Worm (Caenorhabditis elegans) whole organism, young adult: ENCODE data around the gene T28H10.2.

ENCODE experiments used
- B0035.1 ChIP-seq: sonication (generic microtip); optimal IDR thresholded peaks from 2 replicates; lab custom pipeline; 2016; ENCODE audit warnings: missing genetic modification characterization, mild to moderate bottlenecking, missing compliant biosample characterization, missing genotype, missing genetic modification reagents
- F37B4.10 ChIP-seq: fragments of 200-800 bp; sonication (Bioruptor generic); IDR thresholded peaks from 2 replicates; pipeline ENCODE4 v1.3.6; 2022; ENCODE audit warnings: missing genetic modification characterization, missing compliant biosample characterization
- F49E8.2 ChIP-seq: sonication (generic microtip); optimal IDR thresholded peaks from 3 replicates; lab custom pipeline; 2017; ENCODE audit warnings: missing genetic modification characterization, mild to moderate bottlenecking, missing compliant biosample characterization, antibody characterized with exemption, moderate library complexity; ENCODE audit not compliant: insufficient read depth
- K12H6.12 ChIP-seq: fragments of 200-800 bp; sonication (Bioruptor generic); optimal IDR thresholded peaks from 2 replicates; lab custom pipeline; 2018; ENCODE audit warnings: mild to moderate bottlenecking, missing genetic modification characterization, missing compliant biosample characterization
- T07F8.4 ChIP-seq: sonication (generic microtip); optimal IDR thresholded peaks from 2 replicates; lab custom pipeline; 2016; ENCODE audit warnings: mild to moderate bottlenecking, missing genetic modification characterization, moderate library complexity, missing compliant biosample characterization
- Y53F4B.3 ChIP-seq: fragments of 200-800 bp; sonication (Bioruptor generic); IDR thresholded peaks from 2 replicates; pipeline ENCODE4 v1.3.6; 2022; ENCODE audit warnings: missing genetic modification reagents, missing genetic modification characterization, missing compliant biosample characterization
- Y53G8AR.9 ChIP-seq: fragments of 200-800 bp; sonication (Bioruptor generic); conservative IDR thresholded peaks from 2 replicates; pipeline ENCODE4 v1.3.6; 2022; ENCODE audit warnings: missing genetic modification reagents, missing genetic modification characterization, missing compliant biosample characterization
- Y56A3A.18 ChIP-seq: fragments of 200-800 bp; sonication (Bioruptor generic); IDR thresholded peaks from 2 replicates; pipeline ENCODE4 v1.3.6; 2022; ENCODE audit warnings: missing genetic modification reagents, missing genetic modification characterization, missing compliant biosample characterization
- Y67H2A.10 ChIP-seq: fragments of 200-800 bp; sonication (Bioruptor generic); conservative IDR thresholded peaks from 2 replicates; pipeline ENCODE4 v1.3.6; 2022; ENCODE audit warnings: missing genetic modification reagents, missing genetic modification characterization, missing compliant biosample characterization
- Y79H2A.3 ChIP-seq: fragments of 200-800 bp; sonication (Bioruptor generic); conservative IDR thresholded peaks from 2 replicates; pipeline ENCODE4 v1.3.6; 2022; ENCODE audit warnings: missing genetic modification reagents, missing genetic modification characterization, missing compliant biosample characterization
- atf-7 ChIP-seq: sonication (generic microtip); optimal IDR thresholded peaks from 2 replicates; lab custom pipeline; 2017; ENCODE audit warnings: mild to moderate bottlenecking, missing genetic modification characterization, missing compliant biosample characterization
- attf-6 ChIP-seq: fragments of 200-800 bp; sonication (Bioruptor generic); IDR thresholded peaks from 2 replicates; pipeline ENCODE4 v1.3.6; 2022; ENCODE audit warnings: missing genetic modification reagents, missing genetic modification characterization, missing compliant biosample characterization
- bed-1 ChIP-seq: fragments of 200-800 bp; sonication (Bioruptor generic); IDR thresholded peaks from 2 replicates; pipeline ENCODE4 v1.3.6; 2022; ENCODE audit warnings: missing genetic modification reagents, missing genetic modification characterization, missing compliant biosample characterization
- cebp-1 ChIP-seq, 2 experiments: fragments of 200-800 bp in 1 of 2; sonication (Bioruptor generic) in 1 of 2; sonication (generic microtip) in 1 of 2; IDR thresholded peaks in 1 of 2; optimal IDR thresholded peaks in 1 of 2; 2 replicates each; pipeline versions ENCODE4 v1.3.6 to Lab custom; 2017 to 2022; ENCODE audit warnings: missing compliant biosample characterization in 2 of 2, missing genetic modification characterization in 2 of 2, mild to moderate bottlenecking in 1 of 2, missing genetic modification reagents in 1 of 2, moderate library complexity in 1 of 2
- ceh-100 ChIP-seq: fragments of 200-800 bp; sonication (Bioruptor generic); IDR thresholded peaks from 2 replicates; pipeline ENCODE4 v1.3.6; 2022; ENCODE audit warnings: missing genetic modification reagents, missing genetic modification characterization, missing compliant biosample characterization
- ceh-91 ChIP-seq: fragments of 200-800 bp; sonication (Bioruptor generic); IDR thresholded peaks from 2 replicates; pipeline ENCODE4 v1.3.6; 2022; ENCODE audit warnings: missing genetic modification reagents, missing genetic modification characterization, missing compliant biosample characterization
- chd-7 ChIP-seq: sonication (generic microtip); optimal IDR thresholded peaks from 2 replicates; lab custom pipeline; 2016; ENCODE audit warnings: mild to moderate bottlenecking, missing genetic modification characterization, moderate library complexity, missing compliant biosample characterization
- dox-1 ChIP-seq: fragments of 200-800 bp; sonication (Bioruptor generic); IDR thresholded peaks from 2 replicates; pipeline ENCODE4 v1.3.6; 2022; ENCODE audit warnings: missing genetic modification reagents, missing genetic modification characterization, missing compliant biosample characterization
- dpff-1 ChIP-seq: sonication (generic microtip); optimal IDR thresholded peaks from 2 replicates; lab custom pipeline; 2017; ENCODE audit warnings: mild to moderate bottlenecking, missing genetic modification characterization, missing compliant biosample characterization
- hlh-12 ChIP-seq: sonication (generic microtip); optimal IDR thresholded peaks from 2 replicates; lab custom pipeline; 2016; ENCODE audit warnings: missing genetic modification characterization, missing compliant biosample characterization
- hlh-26 ChIP-seq: fragments of 200-800 bp; sonication (Bioruptor generic); conservative IDR thresholded peaks from 2 replicates; pipeline ENCODE4 v1.3.6; 2022; ENCODE audit warnings: missing genetic modification reagents, missing genetic modification characterization, missing compliant biosample characterization
- hmg-20 ChIP-seq: fragments of 200-800 bp; sonication (Bioruptor generic); IDR thresholded peaks from 2 replicates; pipeline ENCODE4 v1.3.6; 2022; ENCODE audit warnings: missing genetic modification reagents, missing genetic modification characterization, missing compliant biosample characterization
- hrde-1 ChIP-seq: sonication (generic microtip); optimal IDR thresholded peaks from 2 replicates; lab custom pipeline; 2016; ENCODE audit warnings: missing genetic modification characterization, mild to moderate bottlenecking, missing compliant biosample characterization, moderate library complexity, missing genotype, missing genetic modification reagents, borderline replicate concordance
- hsf-1 ChIP-seq: fragments of 200-800 bp; sonication (Bioruptor generic); IDR thresholded peaks from 2 replicates; pipeline ENCODE4 v1.3.6; 2022; ENCODE audit warnings: missing genetic modification reagents, missing genetic modification characterization, missing compliant biosample characterization
- lag-1 ChIP-seq: fragments of 200-800 bp; sonication (Bioruptor generic); IDR thresholded peaks from 2 replicates; pipeline ENCODE4 v1.3.6; 2022; ENCODE audit warnings: missing genetic modification reagents, missing genetic modification characterization, missing compliant biosample characterization
- let-607 ChIP-seq, 2 experiments: fragments of 200-800 bp in 1 of 2; sonication (Bioruptor generic) in 1 of 2; sonication (generic microtip) in 1 of 2; optimal IDR thresholded peaks; 2 replicates each; lab custom pipeline; 2016 to 2018; ENCODE audit warnings: mild to moderate bottlenecking in 2 of 2, missing compliant biosample characterization in 2 of 2, missing genetic modification characterization in 2 of 2, moderate library complexity in 2 of 2, missing genotype in 1 of 2
- lsl-1 ChIP-seq: fragments of 200-800 bp; sonication (Bioruptor generic); optimal IDR thresholded peaks from 2 replicates; lab custom pipeline; 2018; ENCODE audit warnings: mild to moderate bottlenecking, missing genetic modification characterization, moderate library complexity, missing compliant biosample characterization
- madf-6 ChIP-seq: fragments of 200-800 bp; sonication (Bioruptor generic); IDR thresholded peaks from 2 replicates; pipeline ENCODE4 v1.3.6; 2022; ENCODE audit warnings: missing genetic modification reagents, missing genetic modification characterization, missing compliant biosample characterization
- mes-4 ChIP-seq: sonication (generic microtip); optimal IDR thresholded peaks from 2 replicates; lab custom pipeline; 2016; ENCODE audit warnings: missing genotype, missing genetic modification characterization, missing compliant biosample characterization
- nfyb-1 ChIP-seq: fragments of 200-800 bp; sonication (Bioruptor generic); IDR thresholded peaks from 2 replicates; pipeline ENCODE4 v1.3.6; 2022; ENCODE audit warnings: missing genetic modification reagents, missing genetic modification characterization, missing compliant biosample characterization
- nhr-27 ChIP-seq: fragments of 200-800 bp; sonication (Bioruptor generic); optimal IDR thresholded peaks from 2 replicates; lab custom pipeline; 2018; ENCODE audit warnings: mild to moderate bottlenecking, missing genetic modification characterization, moderate library complexity, missing compliant biosample characterization
- nhr-80 ChIP-seq: sonication (generic microtip); optimal IDR thresholded peaks from 2 replicates; lab custom pipeline; 2016; ENCODE audit warnings: missing genetic modification characterization, missing compliant biosample characterization
- rpc-1 ChIP-seq, 2 experiments: fragments of 150-350 bp in 1 of 2; sonication (generic microtip) in 1 of 2; optimal IDR thresholded peaks; 2 replicates each; lab custom pipeline; 2014 to 2018; ENCODE audit warnings: missing biosample characterization in 1 of 2, missing genetic modification characterization in 1 of 2, missing genetic modification reagents in 1 of 2, missing genotype in 1 of 2
- snpc-3.4 ChIP-seq: sonication (generic microtip); optimal IDR thresholded peaks from 2 replicates; lab custom pipeline; 2017; ENCODE audit warnings: missing genetic modification characterization, mild to moderate bottlenecking, missing compliant biosample characterization, antibody characterized with exemption, moderate library complexity, missing genotype, missing genetic modification reagents
- snpc-4 ChIP-seq, 5 experiments: fragments of 150-350 bp in 1 of 5; sonication (generic microtip) in 4 of 5; optimal IDR thresholded peaks; 2 replicates each; lab custom pipeline; 2014 to 2018; ENCODE audit warnings: missing genetic modification characterization in 5 of 5, missing biosample characterization in 3 of 5, antibody characterized with exemption in 2 of 5, mild to moderate bottlenecking in 2 of 5, missing compliant biosample characterization in 2 of 5, missing genotype in 2 of 5, moderate library complexity in 2 of 5, missing genetic modification reagents in 1 of 5
- tlf-1 ChIP-seq: fragments of 200-800 bp; sonication (Bioruptor generic); optimal IDR thresholded peaks from 2 replicates; lab custom pipeline; 2018; ENCODE audit warnings: mild to moderate bottlenecking, missing genetic modification characterization, missing compliant biosample characterization
- unc-130 ChIP-seq: sonication (generic microtip); optimal IDR thresholded peaks from 2 replicates; lab custom pipeline; 2016; ENCODE audit warnings: missing genetic modification reagents, missing genetic modification characterization, missing compliant biosample characterization
- zfh-2 ChIP-seq: fragments of 200-800 bp; sonication (Bioruptor generic); conservative IDR thresholded peaks from 2 replicates; pipeline ENCODE4 v1.3.6; 2022; ENCODE audit warnings: missing genetic modification reagents, missing genetic modification characterization, missing compliant biosample characterization
- ztf-25 ChIP-seq: fragments of 200-800 bp; sonication (Bioruptor generic); IDR thresholded peaks from 2 replicates; pipeline ENCODE4 v1.3.6; 2022; ENCODE audit warnings: missing genetic modification reagents, missing genetic modification characterization, missing compliant biosample characterization
- ztf-6 ChIP-seq: fragments of 200-800 bp; sonication (Bioruptor generic); IDR thresholded peaks from 2 replicates; pipeline ENCODE4 v1.3.6; 2022; ENCODE audit warnings: missing genetic modification reagents, missing genetic modification characterization, missing compliant biosample characterization

Gene T28H10.2

DNA sequence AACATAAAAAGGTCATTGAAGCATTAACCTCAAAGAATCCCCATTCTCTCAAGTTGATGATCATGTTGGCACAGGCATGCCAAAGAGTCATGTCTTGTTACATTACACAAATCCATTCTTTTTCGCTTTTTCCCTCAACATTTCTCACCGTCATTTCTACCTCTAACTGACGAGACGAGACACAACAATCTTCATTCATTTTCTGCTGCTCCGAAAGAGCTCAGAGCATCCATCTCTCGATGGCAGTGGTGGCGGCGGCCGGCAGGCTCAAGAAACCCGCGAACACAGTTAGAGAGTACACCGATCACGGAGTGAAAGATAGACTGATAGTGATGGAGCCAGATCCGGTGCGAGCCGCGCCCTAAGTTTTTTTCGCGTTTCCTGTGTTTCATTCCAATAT, 35.6 kb downstream of the T28H10.2 start (continued):
- TF ChIP-seq bed-1 (no peak), nfyb-1 (GFP tag; lab: Robert Waterston, UW) (no peak), chd-7 (tag; lab: Kevin White, UChicago) (peak; percentile 26), Y79H2A.3 (no peak), Y67H2A.10 (GFP tag; lab: Robert Waterston, UW) (no peak), cebp-1 (GFP tag; IDR thresholded peaks at IDR 0.05; lab: Robert Waterston, UW) (no peak), cebp-1 (tag; optimal IDR thresholded peaks at IDR 0.05; lab: Kevin White, UChicago) (no peak), zfh-2 (GFP tag; lab: Robert Waterston, UW) (peak; percentile 92)

ce11 chrV:12475360-12475759, 37.4 kb downstream of the T28H10.2 start:
- TF ChIP-seq dox-1 (no peak), hlh-26 (GFP tag; lab: Robert Waterston, UW) (no peak), hmg-20 (no peak), hsf-1 (peak; percentile 25; the same call in 1 of the 2 replicates), B0035.1 (tag; lab: Kevin White, UChicago) (no peak), snpc-4 (GFP tag; optimal IDR thresholded peaks at IDR 0.05; lab: Kevin White, UChicago) (no peak), snpc-4 (tag; optimal IDR thresholded peaks at IDR 0.05; lab: Kevin White, UChicago) (peak in 1 of 4 experiments; percentile 13), cebp-1 (GFP tag; IDR thresholded peaks at IDR 0.05; lab: Robert Waterston, UW) (no peak), cebp-1 (tag; optimal IDR thresholded peaks at IDR 0.05; lab: Kevin White, UChicago) (peak; percentile 57), snpc-3.4 (tag; lab: Kevin White, UChicago) (no peak), rpc-1 (optimal IDR thresholded peaks at IDR 0.05; lab: Kevin White, UChicago) (no peak), rpc-1 (tag; optimal IDR thresholded peaks at IDR 0.05; lab: Kevin White, UChicago) (no peak), ceh-91 (no peak), hrde-1 (tag; lab: Kevin White, UChicago) (no peak), nhr-27 (tag; lab: Kevin White, UChicago) (no peak), Y56A3A.18 (no peak), let-607 (tag; optimal IDR thresholded peaks at IDR 0.05; lab: Kevin White, UChicago) (peak in 1 of 2 experiments; percentile 6), hlh-12 (tag; lab: Kevin White, UChicago) (no peak), ztf-6 (GFP tag; lab: Robert Waterston, UW) (no peak), Y53F4B.3 (no peak), nhr-80 (tag; lab: Kevin White, UChicago) (peak; percentile 72), mes-4 (tag; lab: Kevin White, UChicago) (no peak), attf-6 (GFP tag; lab: Robert Waterston, UW) (no peak), F49E8.2 (no peak), Y53G8AR.9 (GFP tag; lab: Robert Waterston, UW) (no peak)

- no peak for TF ChIP-seq K12H6.12
- no peak for TF ChIP-seq unc-130 (GFP tag; lab: Kevin White, UChicago)
- no peak for TF ChIP-seq atf-7
Observed at ce11 chrV:12470324-12470723, 42.4 kb downstream of the T28H10.2 start.

DNA sequence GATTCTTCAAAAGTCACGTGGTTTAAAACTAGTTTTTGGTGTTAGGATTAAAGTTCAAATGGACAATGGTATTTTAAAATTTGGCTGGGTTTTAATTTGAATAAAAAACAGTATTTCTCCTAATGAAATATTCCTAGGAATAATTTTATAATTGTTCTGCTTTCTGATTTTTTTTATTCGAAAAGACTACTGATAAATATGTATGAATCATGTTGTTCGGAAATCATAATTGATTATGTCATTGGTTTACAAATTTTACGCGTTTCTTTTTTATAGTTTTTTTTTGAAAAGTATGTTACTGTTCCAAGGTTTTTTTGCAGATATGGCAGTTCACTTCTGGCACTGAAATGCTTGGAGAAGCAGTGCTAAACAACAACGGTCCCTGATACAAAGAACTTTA, 44.4 kb downstream of the T28H10.2 start, which contains the start of gene F28C1.3:
TSS of gene F28C1.3 (plus strand) at position 301 of the 400 bp plus-strand sequence.
- no peak for TF ChIP-seq Y67H2A.10 (GFP tag; lab: Robert Waterston, UW)
- TF ChIP-seq lsl-1 (GFP tag; lab: Kevin White, UChicago): no peak
- TF ChIP-seq F37B4.10 (GFP tag; lab: Robert Waterston, UW): no peak
- no peak for TF ChIP-seq T07F8.4
- TF ChIP-seq lag-1 (GFP tag; lab: Robert Waterston, UW): no peak
- no peak for TF ChIP-seq madf-6 (GFP tag; lab: Robert Waterston, UW)
- no peak for TF ChIP-seq ceh-100 (GFP tag; lab: Robert Waterston, UW)
- TF ChIP-seq dpff-1: no peak
- no peak for TF ChIP-seq tlf-1
- no peak for TF ChIP-seq ztf-25 (GFP tag; lab: Robert Waterston, UW)
